Worm (Caenorhabditis elegans): ENCODE results near the gene C17B7.5.

Gene C17B7.5

ce11 chrV:3341906-3342305 lies 8.5 kb downstream of the C17B7.5 start, which contains the start of gene C17B7.10:
TSS of gene C17B7.10 (minus strand) at chrV:3342006.
- TF ChIP-seq mep-1 (tag; optimal IDR thresholded peaks at IDR 0.05), result no peak
- no peak for TF ChIP-seq nhr-11 (tag; optimal IDR thresholded peaks at IDR 0.05)

ce11 chrV:3342504-3342903 lies 9.1 kb downstream of the C17B7.5 start, which contains the start of gene C17B7.3:
TSS of gene C17B7.3 (plus strand) at chrV:3342804.
- TF ChIP-seq nhr-77 (tag; optimal IDR thresholded peaks at IDR 0.05) (no peak), efl-1 (optimal IDR thresholded peaks at IDR 0.05) (no peak), efl-1 (GFP tag; optimal IDR thresholded peaks at IDR 0.05 in 1 of 2) (peak in 1 of 2 experiments; percentile 55)

- TF ChIP-seq nhr-11 (tag; optimal IDR thresholded peaks at IDR 0.05) (no peak), lin-35 (GFP tag; optimal IDR thresholded peaks at IDR 0.05) (no peak), tlp-1 (tag; optimal IDR thresholded peaks at IDR 0.05) (no peak), nhr-237 (tag; optimal IDR thresholded peaks at IDR 0.05) (no peak), elt-3 (tag; optimal IDR thresholded peaks at IDR 0.05) (no peak), nhr-20 (tag; optimal IDR thresholded peaks at IDR 0.05) (peak; percentile 50), alr-1 (tag; optimal IDR thresholded peaks at IDR 0.05; ENCODE audit: borderline replicate concordance) (no peak), lin-14 (GFP tag; optimal IDR thresholded peaks at IDR 0.05) (peak; percentile 83), nhr-19 (GFP tag; conservative IDR thresholded peaks at IDR 0.05) (peak; percentile 57), swsn-7 (tag; optimal IDR thresholded peaks at IDR 0.05) (no peak), unc-130 (tag; optimal IDR thresholded peaks at IDR 0.05) (no peak), nhr-84 (tag; optimal IDR thresholded peaks at IDR 0.05) (no peak), rnt-1 (tag; optimal IDR thresholded peaks at IDR 0.05) (peak; percentile 52), vab-15 (tag; optimal IDR thresholded peaks at IDR 0.05) (no peak), efl-1 (optimal IDR thresholded peaks at IDR 0.05) (no peak), efl-1 (GFP tag; optimal IDR thresholded peaks at IDR 0.05 in 1 of 2) (peak in 1 of 2 experiments; percentile 39), mef-2 (tag; optimal IDR thresholded peaks at IDR 0.05) (no peak), lin-15B (tag; optimal IDR thresholded peaks at IDR 0.05) (no peak), ceh-8 (GFP tag; optimal IDR thresholded peaks at IDR 0.05) (no peak), ces-1 (GFP tag; optimal IDR thresholded peaks at IDR 0.05) (no peak), nhr-71 (tag; optimal IDR thresholded peaks at IDR 0.05) (peak; percentile 81), fkh-10 (GFP tag; optimal IDR thresholded peaks at IDR 0.05) (no peak), unc-86 (tag; optimal IDR thresholded peaks at IDR 0.05) (no peak), mdl-1 (tag; optimal IDR thresholded peaks at IDR 0.05) (no peak), pqm-1 (tag; optimal IDR thresholded peaks at IDR 0.05) (no peak), lir-3 (tag; optimal IDR thresholded peaks at IDR 0.05; ENCODE audit: poor library complexity) (no peak), efl-3 (GFP tag; optimal IDR thresholded peaks at IDR 0.05) (no peak), pax-3 (tag; optimal IDR thresholded peaks at IDR 0.05) (no peak), hlh-4 (tag; optimal IDR thresholded peaks at IDR 0.05) (no peak), unc-98 (GFP tag; IDR thresholded peaks at IDR 0.05) (no peak), hpl-2 (GFP tag; optimal IDR thresholded peaks at IDR 0.05) (no peak)
Measured at ce11 chrV:3344001-3344400, 10.6 kb downstream of the C17B7.5 start.

ce11 chrV:3346434-3347019 lies 13.1 kb downstream of the C17B7.5 start, which contains the start of gene fbxa-65:
TSS of gene fbxa-65 (minus strand) at chrV:3346484.
- TF ChIP-seq nhr-85 (tag) (peak; percentile 60), dsc-1 (tag; optimal IDR thresholded peaks at IDR 0.05) (no peak), mab-9 (GFP tag; IDR thresholded peaks at IDR 0.05) (no peak), nhr-28 (tag; optimal IDR thresholded peaks at IDR 0.05) (no peak), dpl-1 (GFP tag; optimal IDR thresholded peaks at IDR 0.05) (peak in 2 of 3 experiments; percentile 28 to 47), zip-4 (GFP tag; optimal IDR thresholded peaks at IDR 0.05) (no peak), mdl-1 (tag; optimal IDR thresholded peaks at IDR 0.05) (no peak), ces-1 (GFP tag; optimal IDR thresholded peaks at IDR 0.05) (no peak), ceh-82 (tag; optimal IDR thresholded peaks at IDR 0.05) (no peak), fos-1 (tag; optimal IDR thresholded peaks at IDR 0.05) (no peak), vab-15 (tag; optimal IDR thresholded peaks at IDR 0.05) (no peak), nhr-11 (tag; optimal IDR thresholded peaks at IDR 0.05) (no peak), nhr-19 (GFP tag; conservative IDR thresholded peaks at IDR 0.05) (no peak), elt-3 (tag; optimal IDR thresholded peaks at IDR 0.05) (no peak), ztf-11 (tag; optimal IDR thresholded peaks at IDR 0.05) (no peak), hpl-2 (GFP tag; optimal IDR thresholded peaks at IDR 0.05) (no peak), nhr-71 (tag; optimal IDR thresholded peaks at IDR 0.05) (peak; percentile 19), nhr-237 (tag; optimal IDR thresholded peaks at IDR 0.05) (no peak), lin-35 (GFP tag; optimal IDR thresholded peaks at IDR 0.05) (peak in 1 of 2 experiments; percentile 20), xbp-1 (tag; optimal IDR thresholded peaks at IDR 0.05) (no peak), nhr-90 (tag; optimal IDR thresholded peaks at IDR 0.05; ENCODE audit: poor library complexity) (no peak), zag-1 (tag; optimal IDR thresholded peaks at IDR 0.05) (no peak), nhr-76 (tag; optimal IDR thresholded peaks at IDR 0.05) (no peak)
